Fruit fly (Drosophila melanogaster) whole organism, embryonic: Measurements from ENCODE around the gene CG11263.

Source experiments
- CG10209 ChIP-seq: fragments of 200-800 bp; sonication (Bioruptor generic); optimal IDR thresholded peaks from 3 replicates; lab custom pipeline; 2017; ENCODE audit warnings: missing biosample characterization, mild to moderate bottlenecking, missing genetic modification characterization, missing genetic modification reagents
- CG10267 ChIP-seq: fragments of 200-800 bp; sonication (Bioruptor generic); optimal IDR thresholded peaks from 2 replicates; lab custom pipeline; 2018; ENCODE audit warnings: missing biosample characterization, mild to moderate bottlenecking, missing genetic modification characterization, moderate library complexity
- CG10543 ChIP-seq: fragments of 200-800 bp; sonication (Bioruptor generic); optimal IDR thresholded peaks from 3 replicates; lab custom pipeline; 2017; ENCODE audit warnings: missing biosample characterization, mild to moderate bottlenecking, missing genetic modification characterization, moderate library complexity
- CG10959 ChIP-seq: fragments of 200-800 bp; sonication (Bioruptor generic); IDR thresholded peaks from 2 replicates; pipeline ENCODE4 v1.3.6; 2022; ENCODE audit warnings: missing biosample characterization, missing genetic modification characterization
- CG11093 ChIP-seq: fragments of 200-800 bp; sonication (Bioruptor generic); IDR thresholded peaks from 3 replicates; pipeline ENCODE4 v1.3.6; 2022; ENCODE audit warnings: missing biosample characterization, missing genetic modification characterization
- CG11456 ChIP-seq: fragments of 200-800 bp; sonication (Bioruptor generic); IDR thresholded peaks from 3 replicates; pipeline ENCODE4 v1.3.6; 2022; ENCODE audit warnings: missing biosample characterization, missing genetic modification characterization
- CG12299 ChIP-seq: fragments of 200-800 bp; sonication (Bioruptor generic); optimal IDR thresholded peaks from 2 replicates; lab custom pipeline; 2018; ENCODE audit warnings: missing biosample characterization, mild to moderate bottlenecking, missing genetic modification characterization
- CG14860 ChIP-seq: fragments of 200-800 bp; sonication (Bioruptor generic); IDR thresholded peaks from 3 replicates; pipeline ENCODE4 v1.3.6; 2022; ENCODE audit warnings: missing biosample characterization, missing genetic modification characterization; ENCODE audit not compliant: partially characterized antibody
- CG17568 ChIP-seq: fragments of 200-800 bp; sonication (Bioruptor generic); optimal IDR thresholded peaks from 2 replicates; lab custom pipeline; 2018; ENCODE audit warnings: missing biosample characterization, mild to moderate bottlenecking, missing genetic modification characterization, moderate library complexity
- CG18011 ChIP-seq: fragments of 200-800 bp; sonication (Bioruptor generic); optimal IDR thresholded peaks from 2 replicates; lab custom pipeline; 2017; ENCODE audit warnings: missing biosample characterization, missing genetic modification characterization, mild to moderate bottlenecking, moderate library complexity, missing genotype
- CG2712 ChIP-seq: fragments of 200-800 bp; optimal IDR thresholded peaks from 3 replicates; lab custom pipeline; 2019; ENCODE audit warnings: missing biosample characterization, mild to moderate bottlenecking, missing genetic modification characterization, moderate library complexity
- CG31441 ChIP-seq: fragments of 200-800 bp; sonication (Bioruptor generic); IDR thresholded peaks from 2 replicates; pipeline ENCODE4 v1.3.6; 2022; ENCODE audit warnings: missing biosample characterization, missing genetic modification characterization
- CG32772 ChIP-seq: fragments of 200-800 bp; sonication (Bioruptor generic); IDR thresholded peaks from 2 replicates; pipeline ENCODE4 v1.3.6; 2022; ENCODE audit warnings: missing biosample characterization, missing genetic modification characterization
- CG5953 ChIP-seq: fragments of 200-800 bp; sonication (Bioruptor generic); IDR thresholded peaks from 2 replicates; pipeline ENCODE4 v1.3.6; 2022; ENCODE audit warnings: missing biosample characterization, missing genetic modification characterization
- CG6765 ChIP-seq: fragments of 200-800 bp; sonication (Bioruptor generic); optimal IDR thresholded peaks from 3 replicates; lab custom pipeline; 2017; ENCODE audit warnings: missing biosample characterization, mild to moderate bottlenecking, missing genetic modification characterization
- CG7372 ChIP-seq: fragments of 200-800 bp; sonication (Bioruptor generic); IDR thresholded peaks from 2 replicates; pipeline ENCODE4 v1.3.6; 2022; ENCODE audit warnings: missing biosample characterization, missing genetic modification characterization
- CG7786 ChIP-seq: fragments of 200-800 bp; sonication (Bioruptor generic); optimal IDR thresholded peaks from 2 replicates; lab custom pipeline; 2016; ENCODE audit warnings: missing biosample characterization, missing genetic modification characterization
- CG8359 ChIP-seq: fragments of 200-800 bp; sonication (Bioruptor generic); optimal IDR thresholded peaks from 2 replicates; lab custom pipeline; 2017; ENCODE audit warnings: missing biosample characterization, mild to moderate bottlenecking, missing genetic modification characterization, borderline replicate concordance
- CG9876 ChIP-seq: fragments of 200-800 bp; sonication (Bioruptor generic); optimal IDR thresholded peaks from 2 replicates; lab custom pipeline; 2016; ENCODE audit warnings: missing biosample characterization, missing genetic modification characterization
- CoRest ChIP-seq: fragments of 200-800 bp; sonication (Bioruptor generic); optimal IDR thresholded peaks from 3 replicates; lab custom pipeline; 2018; ENCODE audit warnings: missing biosample characterization, mild to moderate bottlenecking, missing genetic modification characterization, moderate library complexity
- D ChIP-seq, 2 experiments: fragments of 200-800 bp in 1 of 2; fragments of >200 bp in 1 of 2; sonication (Bioruptor generic) in 1 of 2; optimal IDR thresholded peaks; 2 replicates in 1 of 2; 3 replicates in 1 of 2; lab custom pipeline; 2017; ENCODE audit warnings: mild to moderate bottlenecking in 1 of 2, missing biosample characterization in 1 of 2, missing genetic modification characterization in 1 of 2, missing genetic modification reagents in 1 of 2
- D19B ChIP-seq: fragments of 200-800 bp; sonication (Bioruptor generic); optimal IDR thresholded peaks from 2 replicates; lab custom pipeline; 2017; ENCODE audit warnings: missing biosample characterization, mild to moderate bottlenecking, missing genetic modification characterization
- E2f2 ChIP-seq: fragments of 200-800 bp; sonication (Bioruptor generic); IDR thresholded peaks from 2 replicates; pipeline ENCODE4 v1.3.6; 2022; ENCODE audit warnings: missing biosample characterization, missing genetic modification characterization
- Eip74EF ChIP-seq, 2 experiments: fragments of 200-800 bp in 1 of 2; fragments of >200 bp in 1 of 2; sonication (Bioruptor generic) in 1 of 2; optimal IDR thresholded peaks; 2 replicates each; lab custom pipeline; 2017 to 2019; ENCODE audit warnings: missing biosample characterization in 2 of 2, missing genetic modification characterization in 2 of 2, mild to moderate bottlenecking in 1 of 2, moderate library complexity in 1 of 2
- Fer1 ChIP-seq: fragments of 200-800 bp; sonication (Bioruptor generic); optimal IDR thresholded peaks from 2 replicates; lab custom pipeline; 2017; ENCODE audit warnings: missing biosample characterization, mild to moderate bottlenecking, missing genetic modification characterization
- Hmx ChIP-seq: fragments of 200-800 bp; sonication (Bioruptor generic); optimal IDR thresholded peaks from 2 replicates; lab custom pipeline; 2016; ENCODE audit warnings: missing biosample characterization, missing genetic modification characterization
- Hr78 ChIP-seq, 2 experiments: fragments of 200-800 bp in 1 of 2; fragments of >200 bp in 1 of 2; sonication (Bioruptor generic) in 1 of 2; optimal IDR thresholded peaks; 2 replicates each; lab custom pipeline; 2017 to 2019; ENCODE audit warnings: missing biosample characterization in 2 of 2, missing genetic modification characterization in 2 of 2, mild to moderate bottlenecking in 1 of 2, moderate library complexity in 1 of 2
- Mad ChIP-seq: fragments of 200-800 bp; sonication (Bioruptor generic); optimal IDR thresholded peaks from 2 replicates; lab custom pipeline; 2016; ENCODE audit warnings: missing biosample characterization, missing genetic modification characterization
- Meics ChIP-seq: fragments of 200-800 bp; sonication (Bioruptor generic); optimal IDR thresholded peaks from 2 replicates; lab custom pipeline; 2017; ENCODE audit warnings: missing biosample characterization, mild to moderate bottlenecking, missing genetic modification characterization
- Nf-YC ChIP-seq: fragments of 200-800 bp; optimal IDR thresholded peaks from 3 replicates; lab custom pipeline; 2019; ENCODE audit warnings: missing biosample characterization, mild to moderate bottlenecking, missing genetic modification characterization, moderate library complexity
- Scr ChIP-seq: fragments of 200-800 bp; sonication (Bioruptor generic); IDR thresholded peaks from 2 replicates; pipeline ENCODE4 v1.3.6; 2022; ENCODE audit warnings: missing biosample characterization, missing genetic modification characterization; ENCODE audit not compliant: partially characterized antibody
- ab ChIP-seq: fragments of 200-800 bp; sonication (Bioruptor generic); optimal IDR thresholded peaks from 2 replicates; lab custom pipeline; 2016; ENCODE audit warnings: missing biosample characterization, missing genetic modification characterization
- ac ChIP-seq: fragments of 200-800 bp; sonication (Bioruptor generic); optimal IDR thresholded peaks from 3 replicates; lab custom pipeline; 2017; ENCODE audit warnings: missing biosample characterization, mild to moderate bottlenecking, missing genetic modification characterization
- ap ChIP-seq: fragments of 200-800 bp; sonication (Bioruptor generic); IDR thresholded peaks from 2 replicates; pipeline ENCODE4 v1.3.6; 2022; ENCODE audit warnings: missing biosample characterization, missing genetic modification characterization
- da ChIP-seq: fragments of 200-800 bp; sonication (Bioruptor generic); optimal IDR thresholded peaks from 2 replicates; lab custom pipeline; 2016; ENCODE audit warnings: missing biosample characterization, missing genetic modification characterization
- dmrt99B ChIP-seq: fragments of 200-800 bp; sonication (Bioruptor generic); optimal IDR thresholded peaks from 2 replicates; lab custom pipeline; 2018; ENCODE audit warnings: missing biosample characterization, mild to moderate bottlenecking, missing genetic modification characterization, moderate library complexity
- gce ChIP-seq: fragments of 200-800 bp; sonication (Bioruptor generic); IDR thresholded peaks from 3 replicates; pipeline ENCODE4 v1.3.6; 2022; ENCODE audit warnings: missing biosample characterization, missing genetic modification characterization
- lbe ChIP-seq: fragments of 200-800 bp; sonication (Bioruptor generic); optimal IDR thresholded peaks from 2 replicates; lab custom pipeline; 2016; ENCODE audit warnings: missing biosample characterization, mild to moderate bottlenecking, missing genetic modification characterization
- lola ChIP-seq, 3 experiments: fragments of >200 bp in 2 of 3; fragments of 200-800 bp in 1 of 3; sonication (Bioruptor generic) in 1 of 3; optimal IDR thresholded peaks; 2 replicates each; lab custom pipeline; 2017 to 2019; ENCODE audit warnings: missing biosample characterization in 3 of 3, missing genetic modification characterization in 3 of 3, mild to moderate bottlenecking in 1 of 3, moderate library complexity in 1 of 3
- mld ChIP-seq: fragments of 200-800 bp; sonication (Bioruptor generic); IDR thresholded peaks from 3 replicates; pipeline ENCODE4 v1.3.6; 2022; ENCODE audit warnings: missing biosample characterization, missing genetic modification characterization; ENCODE audit not compliant: partially characterized antibody
- pros ChIP-seq: fragments of 200-800 bp; sonication (Bioruptor generic); optimal IDR thresholded peaks from 3 replicates; lab custom pipeline; 2019; ENCODE audit warnings: missing biosample characterization, mild to moderate bottlenecking, missing genetic modification characterization, moderate library complexity
- sens-2 ChIP-seq: fragments of 200-800 bp; sonication (Bioruptor generic); IDR thresholded peaks from 2 replicates; pipeline ENCODE4 v1.3.6; 2022; ENCODE audit warnings: missing biosample characterization, missing genetic modification characterization
- sna ChIP-seq: fragments of 200-800 bp; sonication (Bioruptor generic); IDR thresholded peaks from 2 replicates; pipeline ENCODE4 v1.3.6; 2022; ENCODE audit warnings: missing biosample characterization, missing genetic modification characterization; ENCODE audit not compliant: partially characterized antibody
- sug ChIP-seq: fragments of 200-800 bp; optimal IDR thresholded peaks from 2 replicates; lab custom pipeline; 2019; ENCODE audit warnings: missing biosample characterization, mild to moderate bottlenecking, missing genetic modification characterization, moderate library complexity
- tll ChIP-seq, 2 experiments: fragments of 200-800 bp in 1 of 2; fragments of >200 bp in 1 of 2; sonication (Bioruptor generic) in 1 of 2; optimal IDR thresholded peaks; 2 replicates each; lab custom pipeline; 2017 to 2019; ENCODE audit warnings: missing biosample characterization in 2 of 2, missing genetic modification characterization in 2 of 2, mild to moderate bottlenecking in 1 of 2, moderate library complexity in 1 of 2
- wdn ChIP-seq: fragments of 200-800 bp; sonication (Bioruptor generic); IDR thresholded peaks from 2 replicates; pipeline ENCODE4 v1.3.6; 2022; ENCODE audit warnings: missing biosample characterization, missing genetic modification characterization

The CG11263 gene

DNA sequence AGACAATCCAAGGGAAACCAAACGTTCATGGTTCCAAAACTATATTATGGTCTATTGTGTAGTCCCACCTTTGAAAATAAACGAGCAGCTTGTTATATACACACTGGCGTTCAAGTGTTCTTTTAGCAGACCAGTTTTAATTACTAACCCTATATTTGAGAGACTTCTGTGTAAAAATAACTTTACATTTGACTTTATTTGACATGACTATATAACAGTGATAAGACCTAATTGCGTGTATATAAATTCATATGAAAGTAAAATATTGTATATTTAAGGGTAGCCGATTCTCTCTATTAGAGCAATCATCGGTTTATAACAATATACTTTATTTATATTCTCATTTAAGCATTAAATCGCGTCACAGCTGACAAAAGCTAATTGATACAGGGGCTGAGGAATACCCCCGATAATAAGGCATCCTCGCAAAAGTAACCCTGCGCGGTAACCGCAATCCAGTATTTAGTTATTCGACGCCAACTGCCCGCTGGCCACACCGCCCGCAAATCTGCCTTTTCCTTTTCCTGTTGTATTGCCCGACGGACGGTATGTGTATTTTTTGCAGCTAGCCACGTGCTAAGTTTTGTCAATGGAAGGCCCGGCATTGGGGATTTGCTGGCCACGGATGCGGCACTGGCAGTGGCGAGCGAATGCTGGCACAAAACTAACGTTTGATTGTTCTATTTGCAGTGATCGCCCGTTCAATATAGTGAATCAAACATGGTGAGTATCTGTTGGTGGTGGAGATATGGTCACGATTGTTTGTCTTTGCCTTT lies 34.9 kb downstream of the CG11263 start, which contains the start of gene RpS4 (continued):
- TF ChIP-seq Hr78 (GFP tag; optimal IDR thresholded peaks at IDR 0.05; lab: Kevin White, UChicago) (peak in 1 of 2 experiments; percentile 28), da (GFP tag; lab: Kevin White, UChicago) (peak; percentile 82), CG7372 (GFP tag; lab: Robert Waterston, UW) (peak; percentile 73), CG31441 (GFP tag; lab: Robert Waterston, UW) (peak; percentile 82), dmrt99B (tag; lab: Kevin White, UChicago) (peak; percentile 78), wdn (GFP tag; lab: Robert Waterston, UW) (peak; percentile 77), CG10959 (GFP tag; lab: Robert Waterston, UW) (peak; percentile 77), ac (GFP tag; lab: Kevin White, UChicago) (peak; percentile 92), CG14860 (GFP tag; lab: Robert Waterston, UW) (no peak), Eip74EF (GFP tag; optimal IDR thresholded peaks at IDR 0.05; lab: Kevin White, UChicago) (peak in 1 of 2 experiments; percentile 74), CG10267 (tag; lab: Kevin White, UChicago) (peak; percentile 80), CG9876 (GFP tag; lab: Kevin White, UChicago) (peak; percentile 88), lbe (GFP tag; lab: Kevin White, UChicago) (peak; percentile 34), Hmx (GFP tag; lab: Kevin White, UChicago) (no peak), CG17568 (GFP tag; lab: Kevin White, UChicago) (peak; percentile 96), Fer1 (GFP tag; lab: Kevin White, UChicago) (peak; percentile 96), sens-2 (peak; percentile 92), tll (GFP tag; optimal IDR thresholded peaks at IDR 0.05; lab: Kevin White, UChicago) (peak; percentile 32 to 33), E2f2 (peak; percentile 37), D19B (peak; percentile 72), gce (GFP tag; lab: Robert Waterston, UW) (peak; percentile 92), lola (GFP tag; optimal IDR thresholded peaks at IDR 0.05; lab: Kevin White, UChicago) (peak in 1 of 3 experiments; percentile 40), CG5953 (GFP tag; lab: Robert Waterston, UW) (peak; percentile 83), Nf-YC (tag; lab: Kevin White, UChicago) (peak; percentile 70), Meics (GFP tag; lab: Kevin White, UChicago) (peak; percentile 96), CG7786 (peak; percentile 72), D (optimal IDR thresholded peaks at IDR 0.05; lab: Kevin White, UChicago) (no peak), D (GFP tag; optimal IDR thresholded peaks at IDR 0.05; lab: Kevin White, UChicago) (peak; percentile 78), CG6765 (GFP tag; lab: Kevin White, UChicago) (peak; percentile 99), CG10543 (peak; percentile 97), mld (GFP tag; lab: Robert Waterston, UW) (no peak), CG32772 (GFP tag; lab: Robert Waterston, UW) (peak; percentile 70), CG12299 (tag; lab: Kevin White, UChicago) (peak; percentile 85), sna (GFP tag; lab: Robert Waterston, UW) (no peak), CoRest (tag; lab: Kevin White, UChicago) (peak; percentile 74), sug (tag; lab: Kevin White, UChicago) (peak; percentile 83), CG8359 (GFP tag; lab: Kevin White, UChicago) (peak; percentile 85), CG11456 (GFP tag; lab: Robert Waterston, UW) (peak; percentile 95), ap (GFP tag; lab: Robert Waterston, UW) (peak; percentile 69), CG10209 (GFP tag; lab: Kevin White, UChicago) (peak; percentile 90), CG18011 (GFP tag; lab: Kevin White, UChicago) (peak; percentile 98), ab (GFP tag; lab: Kevin White, UChicago) (peak; percentile 60), Mad (GFP tag; lab: Kevin White, UChicago) (peak; percentile 82), pros (GFP tag; lab: Kevin White, UChicago) (peak; percentile 64), CG11093 (GFP tag; lab: Robert Waterston, UW) (peak; percentile 49; the same call in 2 of the 3 replicates), Scr (0 out of 2 replicates have a peak, but pooled peaks have one; percentile 32), CG2712 (peak; percentile 78)
